Fruit fly (Drosophila melanogaster) Kc167 (cell line): ENCODE measurements around the gene CG1161.

Experiments
- Myc ChIP-seq: fragments of >200 bp; optimal IDR thresholded peaks from 2 replicates; lab custom pipeline; 2017; ENCODE audit warnings: missing external identifiers
- Sin3A ChIP-seq: fragments of >200 bp; optimal IDR thresholded peaks from 2 replicates; lab custom pipeline; 2018; ENCODE audit warnings: missing external identifiers
- h ChIP-seq: fragments of >200 bp; optimal IDR thresholded peaks from 3 replicates; lab custom pipeline; 2018; ENCODE audit warnings: missing external identifiers
- insv ChIP-seq: fragments of >200 bp; optimal IDR thresholded peaks from 3 replicates; lab custom pipeline; 2018; ENCODE audit warnings: missing external identifiers
- psq ChIP-seq: fragments of >200 bp; optimal IDR thresholded peaks from 2 replicates; lab custom pipeline; 2017; ENCODE audit warnings: missing external identifiers
- ttk ChIP-seq: sonication (Bioruptor generic); optimal IDR thresholded peaks from 2 replicates; lab custom pipeline; 2017; ENCODE audit warnings: missing external identifiers

The CG1161 gene

dm6 chr3R:5354373-5355134 is at the start of gene CG1161, which contains the start of gene CG11999:
CG1161 (plus strand) TSS chr3R:5355092.
CG11999 (minus strand) TSS chr3R:5354747.
- TF ChIP-seq insv (lab: Kevin White, UChicago) (no peak), Myc (lab: Kevin White, UChicago) (no peak), h (lab: Kevin White, UChicago) (no peak), psq (lab: Kevin White, UChicago) (no peak), ttk (lab: Kevin White, UChicago) (no peak), Sin3A (lab: Kevin White, UChicago) (no peak)

- no peak for TF ChIP-seq Sin3A (lab: Kevin White, UChicago)
- no peak for TF ChIP-seq Myc (lab: Kevin White, UChicago)
- no peak for TF ChIP-seq insv (lab: Kevin White, UChicago)
- no peak for TF ChIP-seq h (lab: Kevin White, UChicago)
- no peak for TF ChIP-seq ttk (lab: Kevin White, UChicago)
- TF ChIP-seq psq (lab: Kevin White, UChicago): no peak
Measured at dm6 chr3R:5305850-5306483, 48.9 kb upstream of the CG1161 start.

- no peak for TF ChIP-seq ttk (lab: Kevin White, UChicago)
- no peak for TF ChIP-seq h (lab: Kevin White, UChicago)
- TF ChIP-seq Sin3A (lab: Kevin White, UChicago): no peak
- TF ChIP-seq Myc (lab: Kevin White, UChicago): no peak
- TF ChIP-seq psq (lab: Kevin White, UChicago): no peak
- TF ChIP-seq insv (lab: Kevin White, UChicago): no peak
Measured at dm6 chr3R:5308137-5308797, 46.6 kb upstream of the CG1161 start.

dm6 chr3R:5309234-5309798 is 45.6 kb upstream of the CG1161 start:
- TF ChIP-seq h (lab: Kevin White, UChicago) (no peak), insv (lab: Kevin White, UChicago) (no peak), psq (lab: Kevin White, UChicago) (no peak), Myc (lab: Kevin White, UChicago) (no peak), ttk (lab: Kevin White, UChicago) (no peak), Sin3A (lab: Kevin White, UChicago) (no peak)

dm6 chr3R:5310250-5310649 is 44.6 kb upstream of the CG1161 start:
- TF ChIP-seq Sin3A (lab: Kevin White, UChicago): no peak
- TF ChIP-seq Myc (lab: Kevin White, UChicago): no peak
- TF ChIP-seq psq (lab: Kevin White, UChicago): no peak
- TF ChIP-seq ttk (lab: Kevin White, UChicago): no peak
- no peak for TF ChIP-seq h (lab: Kevin White, UChicago)
- TF ChIP-seq insv (lab: Kevin White, UChicago): no peak

- TF ChIP-seq Myc (lab: Kevin White, UChicago) (no peak), h (lab: Kevin White, UChicago) (no peak), insv (lab: Kevin White, UChicago) (no peak), Sin3A (lab: Kevin White, UChicago) (no peak), psq (lab: Kevin White, UChicago) (no peak), ttk (lab: Kevin White, UChicago) (no peak)
Measured at dm6 chr3R:5315050-5315643, 39.7 kb upstream of the CG1161 start.

dm6 chr3R:5315871-5316270 is 39.0 kb upstream of the CG1161 start:
- TF ChIP-seq h (lab: Kevin White, UChicago) (no peak), Sin3A (lab: Kevin White, UChicago) (no peak), psq (lab: Kevin White, UChicago) (no peak)

dm6 chr3R:5316790-5317189 is 38.1 kb upstream of the CG1161 start:
- no peak for TF ChIP-seq psq (lab: Kevin White, UChicago)
- TF ChIP-seq Myc (lab: Kevin White, UChicago): no peak
- no peak for TF ChIP-seq insv (lab: Kevin White, UChicago)
- TF ChIP-seq ttk (lab: Kevin White, UChicago): no peak
- TF ChIP-seq Sin3A (lab: Kevin White, UChicago): no peak

dm6 chr3R:5317654-5318129 is 37.2 kb upstream of the CG1161 start:
- TF ChIP-seq Sin3A (lab: Kevin White, UChicago): no peak
- no peak for TF ChIP-seq h (lab: Kevin White, UChicago)
- TF ChIP-seq insv (lab: Kevin White, UChicago): no peak
- no peak for TF ChIP-seq Myc (lab: Kevin White, UChicago)
- no peak for TF ChIP-seq ttk (lab: Kevin White, UChicago)
- TF ChIP-seq psq (lab: Kevin White, UChicago): no peak

- TF ChIP-seq ttk (lab: Kevin White, UChicago) (no peak), Sin3A (lab: Kevin White, UChicago) (no peak), Myc (lab: Kevin White, UChicago) (no peak), psq (lab: Kevin White, UChicago) (no peak), insv (lab: Kevin White, UChicago) (no peak), h (lab: Kevin White, UChicago) (no peak)
Measured at dm6 chr3R:5319059-5319785, 35.7 kb upstream of the CG1161 start.
